Worm (Caenorhabditis elegans) whole organism, L4 larva: ENCODE data around the gene fmo-4.

Experiments used
- D1046.2 ChIP-seq: fragments of 200-800 bp; sonication (Bioruptor generic); IDR thresholded peaks from 2 replicates; pipeline ENCODE4 v1.3.6; 2022; ENCODE audit warnings: missing genetic modification characterization, missing compliant biosample characterization
- F44E2.7 ChIP-seq: fragments of 200-800 bp; sonication (Bioruptor generic); IDR thresholded peaks from 2 replicates; pipeline ENCODE4 v2.1.2; 2022; ENCODE audit warnings: missing genetic modification characterization, missing compliant biosample characterization
- Y48G9A.11 ChIP-seq: fragments of 200-800 bp; sonication (Bioruptor generic); IDR thresholded peaks from 2 replicates; pipeline ENCODE4 v1.3.6; 2022; ENCODE audit warnings: missing genetic modification reagents, missing genetic modification characterization, missing compliant biosample characterization
- Y5F2A.4 ChIP-seq: fragments of 200-800 bp; sonication (Bioruptor generic); optimal IDR thresholded peaks from 2 replicates; lab custom pipeline; 2018; ENCODE audit warnings: mild to moderate bottlenecking, missing genetic modification characterization, missing compliant biosample characterization
- ZK337.2 ChIP-seq: fragments of 200-800 bp; sonication (Bioruptor generic); IDR thresholded peaks from 2 replicates; pipeline ENCODE4 v1.3.6; 2022; ENCODE audit warnings: missing genetic modification reagents, missing genetic modification characterization, missing compliant biosample characterization
- ZK546.5 ChIP-seq, 2 experiments: sonication (generic microtip); optimal IDR thresholded peaks; 2 replicates each; lab custom pipeline; 2017; ENCODE audit warnings: missing biosample characterization in 2 of 2, missing genetic modification characterization in 2 of 2
- aha-1 ChIP-seq: fragments of 150-350 bp; peaks from one replicate; lab custom pipeline; 2014; ENCODE audit warnings: missing biosample characterization, missing genetic modification characterization
- ceh-28 ChIP-seq: fragments of 150-350 bp; optimal IDR thresholded peaks from 2 replicates; lab custom pipeline; 2014; ENCODE audit warnings: missing biosample characterization, missing genetic modification reagents, missing genetic modification characterization
- ceh-32 ChIP-seq: sonication (generic microtip); optimal IDR thresholded peaks from 2 replicates; lab custom pipeline; 2016; ENCODE audit warnings: mild to moderate bottlenecking, missing genetic modification characterization, missing compliant biosample characterization; ENCODE audit not compliant: poor library complexity
- ceh-44 ChIP-seq: fragments of 200-800 bp; sonication (Bioruptor generic); IDR thresholded peaks from 2 replicates; pipeline ENCODE4 v1.3.6; 2022; ENCODE audit warnings: missing genetic modification reagents, missing genetic modification characterization, missing compliant biosample characterization
- ceh-82 ChIP-seq: sonication (generic microtip); optimal IDR thresholded peaks from 2 replicates; lab custom pipeline; 2017; ENCODE audit warnings: missing biosample characterization, missing genetic modification characterization
- ctbp-1 ChIP-seq: fragments of 200-800 bp; sonication (Bioruptor generic); IDR thresholded peaks from 2 replicates; pipeline ENCODE4 v1.3.6; 2022; ENCODE audit warnings: missing genetic modification reagents, missing genetic modification characterization, missing compliant biosample characterization
- daf-12 ChIP-seq: fragments of 150-350 bp; optimal IDR thresholded peaks from 2 replicates; lab custom pipeline; 2014; ENCODE audit warnings: missing biosample characterization, missing genetic modification reagents, missing genetic modification characterization
- daf-19 ChIP-seq: fragments of 200-800 bp; sonication (Bioruptor generic); conservative IDR thresholded peaks from 2 replicates; pipeline ENCODE4 v1.3.6; 2022; ENCODE audit warnings: missing genetic modification characterization, missing compliant biosample characterization
- dmd-8 ChIP-seq: fragments of 200-800 bp; sonication (Bioruptor generic); IDR thresholded peaks from 2 replicates; pipeline ENCODE4 v1.3.6; 2022; ENCODE audit warnings: missing genetic modification characterization, missing compliant biosample characterization
- dmd-9 ChIP-seq: fragments of 200-800 bp; sonication (Bioruptor generic); IDR thresholded peaks from 2 replicates; pipeline ENCODE4 v1.3.6; 2022; ENCODE audit warnings: missing genetic modification reagents, missing genetic modification characterization, missing compliant biosample characterization
- dpl-1 ChIP-seq: fragments of 150-350 bp; optimal IDR thresholded peaks from 2 replicates; lab custom pipeline; 2014; ENCODE audit warnings: missing biosample characterization, missing genetic modification reagents, missing genetic modification characterization
- fos-1 ChIP-seq: fragments of 150-350 bp; optimal IDR thresholded peaks from 2 replicates; lab custom pipeline; 2014; ENCODE audit warnings: missing biosample characterization, missing genetic modification characterization
- hif-1 ChIP-seq, 2 experiments: sonication (generic microtip); optimal IDR thresholded peaks; 2 replicates each; lab custom pipeline; 2016 to 2017; ENCODE audit warnings: missing compliant biosample characterization in 2 of 2, missing genetic modification characterization in 2 of 2, missing genetic modification reagents in 2 of 2, missing genotype in 2 of 2, mild to moderate bottlenecking in 1 of 2
- hlh-30 ChIP-seq: sonication (generic microtip); optimal IDR thresholded peaks from 2 replicates; lab custom pipeline; 2017; ENCODE audit warnings: antibody characterized with exemption, mild to moderate bottlenecking, missing genetic modification characterization, missing compliant biosample characterization; ENCODE audit not compliant: insufficient read depth
- jun-1 ChIP-seq: fragments of 150-350 bp; optimal IDR thresholded peaks from 2 replicates; lab custom pipeline; 2014; ENCODE audit warnings: missing biosample characterization, missing genetic modification reagents, missing genetic modification characterization
- lim-7 ChIP-seq: fragments of 200-800 bp; sonication (Bioruptor generic); IDR thresholded peaks from 2 replicates; pipeline ENCODE4 v1.3.6; 2022; ENCODE audit warnings: missing genetic modification characterization, missing compliant biosample characterization
- lin-1 ChIP-seq: fragments of 200-800 bp; sonication (Bioruptor generic); IDR thresholded peaks from 2 replicates; pipeline ENCODE4 v1.3.6; 2022; ENCODE audit warnings: missing genetic modification reagents, missing genetic modification characterization, missing compliant biosample characterization
- lin-38 ChIP-seq: fragments of 200-800 bp; sonication (Bioruptor generic); IDR thresholded peaks from 2 replicates; pipeline ENCODE4 v1.3.6; 2022; ENCODE audit warnings: missing genetic modification reagents, missing genetic modification characterization, missing compliant biosample characterization
- lsy-2 ChIP-seq, 2 experiments: fragments of 150-350 bp in 1 of 2; sonication (generic microtip) in 1 of 2; optimal IDR thresholded peaks; 2 replicates each; lab custom pipeline; 2014 to 2017; ENCODE audit warnings: missing biosample characterization in 2 of 2, missing genetic modification characterization in 2 of 2
- madf-5 ChIP-seq, 2 experiments: fragments of 200-800 bp; sonication (Bioruptor generic); IDR thresholded peaks; 2 replicates each; pipeline ENCODE4 v1.3.6; 2022; ENCODE audit warnings: missing compliant biosample characterization in 2 of 2, missing genetic modification characterization in 2 of 2
- madf-9 ChIP-seq: fragments of 200-800 bp; sonication (Bioruptor generic); conservative IDR thresholded peaks from 2 replicates; pipeline ENCODE4 v1.3.6; 2022; ENCODE audit warnings: missing genetic modification reagents, missing genetic modification characterization, missing compliant biosample characterization
- mxl-2 ChIP-seq: fragments of 200-800 bp; sonication (Bioruptor generic); conservative IDR thresholded peaks from 2 replicates; pipeline ENCODE4 v1.3.6; 2022; ENCODE audit warnings: missing genetic modification reagents, missing genetic modification characterization, missing compliant biosample characterization
- mxl-3 ChIP-seq: fragments of 200-800 bp; sonication (Bioruptor generic); optimal IDR thresholded peaks from 2 replicates; lab custom pipeline; 2018; ENCODE audit warnings: mild to moderate bottlenecking, missing genetic modification characterization, missing compliant biosample characterization
- nhr-11 ChIP-seq: fragments of 150-350 bp; optimal IDR thresholded peaks from 2 replicates; lab custom pipeline; 2014; ENCODE audit warnings: missing biosample characterization, missing genetic modification characterization
- nhr-28 ChIP-seq: fragments of 150-350 bp; optimal IDR thresholded peaks from 2 replicates; lab custom pipeline; 2014; ENCODE audit warnings: missing biosample characterization, missing genetic modification characterization
- nhr-42 ChIP-seq: fragments of 200-800 bp; sonication (Bioruptor generic); IDR thresholded peaks from 2 replicates; pipeline ENCODE4 v1.3.6; 2022; ENCODE audit warnings: missing genetic modification characterization, missing compliant biosample characterization
- pha-4 ChIP-seq, 2 experiments: fragments of 150-350 bp in 1 of 2; fragments of 200-800 bp in 1 of 2; sonication (Bioruptor generic) in 1 of 2; IDR thresholded peaks in 1 of 2; optimal IDR thresholded peaks in 1 of 2; 2 replicates each; pipeline versions ENCODE4 v1.3.6 to Lab custom; 2014 to 2022; ENCODE audit warnings: missing genetic modification characterization in 2 of 2, missing genetic modification reagents in 2 of 2, missing biosample characterization in 1 of 2, missing compliant biosample characterization in 1 of 2
- sdz-12 ChIP-seq: fragments of 200-800 bp; sonication (Bioruptor generic); optimal IDR thresholded peaks from 2 replicates; lab custom pipeline; 2018; ENCODE audit warnings: mild to moderate bottlenecking, missing genetic modification characterization, missing compliant biosample characterization
- set-16 ChIP-seq: fragments of 200-800 bp; sonication (Bioruptor generic); IDR thresholded peaks from 2 replicates; pipeline ENCODE4 v1.3.6; 2022; ENCODE audit warnings: missing genetic modification reagents, missing genetic modification characterization, missing compliant biosample characterization
- skn-1 ChIP-seq: fragments of 150-350 bp; optimal IDR thresholded peaks from 2 replicates; lab custom pipeline; 2014; ENCODE audit warnings: missing biosample characterization, missing genetic modification characterization
- snpc-1.2 ChIP-seq: fragments of 200-800 bp; sonication (Bioruptor generic); IDR thresholded peaks from 2 replicates; pipeline ENCODE4 v1.3.6; 2022; ENCODE audit warnings: missing genetic modification reagents, missing genetic modification characterization, missing compliant biosample characterization
- tra-1 ChIP-seq: fragments of 200-800 bp; sonication (Bioruptor generic); IDR thresholded peaks from 2 replicates; pipeline ENCODE4 v1.3.6; 2022; ENCODE audit warnings: missing genetic modification reagents, missing genetic modification characterization, missing compliant biosample characterization
- unc-39 ChIP-seq: sonication (generic microtip); optimal IDR thresholded peaks from 2 replicates; lab custom pipeline; 2017; ENCODE audit warnings: missing biosample characterization, missing genetic modification characterization
- unc-62 ChIP-seq, 3 experiments: fragments of 150-350 bp in 1 of 3; sonication (generic microtip); optimal IDR thresholded peaks in 2 of 3; peaks in 1 of 3; 1 replicate in 1 of 3; 2 replicates in 2 of 3; lab custom pipeline; 2014 to 2017; ENCODE audit warnings: missing biosample characterization in 3 of 3, missing genetic modification characterization in 3 of 3, missing genetic modification reagents in 3 of 3, missing genotype in 1 of 3
- vab-7 ChIP-seq: fragments of 200-800 bp; sonication (Bioruptor generic); IDR thresholded peaks from 2 replicates; pipeline ENCODE4 v1.3.6; 2022; ENCODE audit warnings: missing genetic modification reagents, missing genetic modification characterization, missing compliant biosample characterization

Gene fmo-4

ce11 chrV:13649730-13650349 is 43.3 kb upstream of the fmo-4 start, which contains the start of gene H37A05.4 (continued):
- TF ChIP-seq unc-39 (no peak), mxl-3 (GFP tag; lab: Kevin White, UChicago) (peak; percentile 5), Y5F2A.4 (GFP tag; lab: Kevin White, UChicago) (peak; percentile 39), hif-1 (tag; optimal IDR thresholded peaks at IDR 0.05; lab: Kevin White, UChicago) (peak in 1 of 2 experiments; percentile 26), Y48G9A.11 (GFP tag; lab: Robert Waterston, UW) (peak; percentile 50; the same call in 1 of the 2 replicates), ceh-44 (GFP tag; lab: Robert Waterston, UW) (no peak), hlh-30 (no peak), lsy-2 (tag; optimal IDR thresholded peaks at IDR 0.05; lab: Kevin White, UChicago) (no peak), vab-7 (GFP tag; lab: Robert Waterston, UW) (no peak; the same call in none of the 2 replicates), daf-12 (no peak), dpl-1 (no peak)
- TF ChIP-seq, all 104 proteins: peak for 37

DNA sequence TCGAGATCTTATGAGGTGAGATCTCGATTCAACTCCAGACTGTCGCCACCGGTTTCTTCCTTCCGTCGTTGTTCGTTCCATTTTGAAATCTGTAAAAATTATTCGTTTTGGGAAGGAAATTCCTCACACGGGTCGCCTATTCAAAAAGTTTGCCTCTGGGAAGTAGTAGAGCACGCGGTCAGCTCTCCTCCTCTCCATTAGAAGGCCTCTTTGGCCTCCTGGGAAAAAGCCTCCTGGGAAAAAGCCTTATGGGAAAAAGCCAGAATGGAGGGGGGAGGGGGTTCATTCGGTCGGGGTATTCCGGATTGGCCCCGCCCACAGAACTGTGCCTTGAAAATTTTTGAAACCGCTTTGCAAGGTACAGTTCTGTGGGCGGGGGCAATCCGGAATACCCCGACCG is 41.1 kb upstream of the fmo-4 start:
- 0 out of 2 replicates have a peak, but pooled peaks have one; percentile 24 for TF ChIP-seq lim-7 (GFP tag; lab: Robert Waterston, UW)
- no peak for TF ChIP-seq skn-1
- TF ChIP-seq, all 104 proteins: peak for 1

ce11 chrV:13647185-13647584 is 40.7 kb upstream of the fmo-4 start:
- TF ChIP-seq aha-1 (tag; lab: Kevin White, UChicago) = no peak
- peak; percentile 85 for TF ChIP-seq set-16 (GFP tag; lab: Robert Waterston, UW)

ce11 chrV:13645848-13646578 is 39.5 kb upstream of the fmo-4 start:
- TF ChIP-seq D1046.2 = peak; percentile 74; the same call in 1 of the 2 replicates
- peak; percentile 90 for TF ChIP-seq F44E2.7 (GFP tag; lab: Robert Waterston, UW)
- TF ChIP-seq madf-9 (GFP tag; lab: Robert Waterston, UW) = 0 out of 2 replicates have a peak, but pooled peaks have one; percentile 24
- no peak for TF ChIP-seq jun-1 (tag; lab: Kevin White, UChicago)
- peak; percentile 40; the same call in 1 of the 2 replicates for TF ChIP-seq nhr-42 (GFP tag; lab: Robert Waterston, UW)
- TF ChIP-seq snpc-1.2 (GFP tag; lab: Robert Waterston, UW) = peak; percentile 38; the same call in 1 of the 2 replicates
- TF ChIP-seq ZK337.2 (GFP tag; lab: Robert Waterston, UW) = peak; percentile 24; the same call in 1 of the 2 replicates
- TF ChIP-seq lin-38 = peak; percentile 26; the same call in 1 of the 2 replicates
- TF ChIP-seq tra-1 = peak; percentile 68
- TF ChIP-seq set-16 (GFP tag; lab: Robert Waterston, UW) = peak; percentile 100
- TF ChIP-seq mxl-2 (GFP tag; lab: Robert Waterston, UW) = 0 out of 2 replicates have a peak, but pooled peaks have one; percentile 33
- no peak for TF ChIP-seq ceh-32 (tag; lab: Kevin White, UChicago)
- TF ChIP-seq ctbp-1 = 0 out of 2 replicates have a peak, but pooled peaks have one; percentile 58
- no peak for TF ChIP-seq nhr-28
- TF ChIP-seq nhr-11 (tag; lab: Kevin White, UChicago) = no peak
- TF ChIP-seq ZK546.5 (tag; optimal IDR thresholded peaks at IDR 0.05; lab: Kevin White, UChicago) = no peak
- peak in 1 of 2 experiments; percentile 81; a peak in 2 of 4 replicates for TF ChIP-seq madf-5 (GFP tag; IDR thresholded peaks at IDR 0.05; lab: Robert Waterston, UW)
- 0 out of 2 replicates have a peak, but pooled peaks have one; percentile 8 for TF ChIP-seq lin-1
- TF ChIP-seq fos-1 (tag; lab: Kevin White, UChicago) = no peak
- no peak for TF ChIP-seq unc-62 (GFP tag; optimal IDR thresholded peaks at IDR 0.05 in 1 of 2; lab: Kevin White, UChicago)
- no peak for TF ChIP-seq unc-62 (tag; optimal IDR thresholded peaks at IDR 0.05; lab: Kevin White, UChicago)
- TF ChIP-seq dmd-9 = peak; percentile 73; the same call in 1 of the 2 replicates
- peak; percentile 11 for TF ChIP-seq sdz-12 (GFP tag; lab: Kevin White, UChicago)
- no peak for TF ChIP-seq ceh-82 (tag; lab: Kevin White, UChicago)
- peak; percentile 69; the same call in 1 of the 2 replicates for TF ChIP-seq dmd-8 (GFP tag; lab: Robert Waterston, UW)
- TF ChIP-seq Y48G9A.11 (GFP tag; lab: Robert Waterston, UW) = peak; percentile 73; the same call in 1 of the 2 replicates
- TF ChIP-seq daf-19 (GFP tag; lab: Robert Waterston, UW) = no peak
- no peak for TF ChIP-seq ceh-28
- peak; percentile 100 for TF ChIP-seq pha-4 (GFP tag; IDR thresholded peaks at IDR 0.05; lab: Robert Waterston, UW)
- TF ChIP-seq pha-4 (tag; optimal IDR thresholded peaks at IDR 0.05; lab: Kevin White, UChicago) = no peak
